Worm (Caenorhabditis elegans) whole organism, mixed stage, embryonic: ENCODE results near the gene F02E11.2.

Source experiments
- elt-1 ChIP-seq: sonication (generic microtip); optimal IDR thresholded peaks from 2 replicates; lab custom pipeline; 2017; ENCODE audit warnings: missing genetic modification characterization, mild to moderate bottlenecking, missing compliant biosample characterization, antibody characterized with exemption, moderate library complexity, borderline replicate concordance; ENCODE audit not compliant: insufficient read depth
- nhr-237 ChIP-seq: fragments of 150-350 bp; optimal IDR thresholded peaks from 2 replicates; lab custom pipeline; 2014; ENCODE audit warnings: missing biosample characterization, missing genetic modification characterization
- nhr-76 ChIP-seq: sonication (generic microtip); optimal IDR thresholded peaks from 2 replicates; lab custom pipeline; 2017; ENCODE audit warnings: missing biosample characterization, missing genetic modification characterization
- unc-39 ChIP-seq: fragments of 150-350 bp; optimal IDR thresholded peaks from 2 replicates; lab custom pipeline; 2014; ENCODE audit warnings: missing biosample characterization, missing genetic modification characterization
- ztf-11 ChIP-seq: fragments of 150-350 bp; optimal IDR thresholded peaks from 2 replicates; lab custom pipeline; 2014; ENCODE audit warnings: missing biosample characterization, missing genetic modification characterization

- TF ChIP-seq ztf-11 (tag; lab: Kevin White, UChicago) (no peak), elt-1 (tag; lab: Kevin White, UChicago) (no peak), nhr-76 (tag; lab: Kevin White, UChicago) (no peak), nhr-237 (tag; lab: Kevin White, UChicago) (no peak), unc-39 (tag; lab: Kevin White, UChicago) (no peak)
Observed at ce11 chrII:3251782-3252181, 10.8 kb upstream of the F02E11.2 start.
